Fruit fly (Drosophila melanogaster): ENCODE data around the gene AIF.

Gene AIF

dm6 chr2L:2178810-2179143 is 27.2 kb downstream of the AIF start:
- peak; percentile 75 for TF ChIP-seq grau (tag; optimal IDR thresholded peaks at IDR 0.05)
- peak; percentile 3 for TF ChIP-seq Oli (tag; optimal IDR thresholded peaks at IDR 0.05)
- no peak for TF ChIP-seq disco-r (GFP tag; optimal IDR thresholded peaks at IDR 0.05)
- TF ChIP-seq Camta (GFP tag; optimal IDR thresholded peaks at IDR 0.05): no peak
- TF ChIP-seq Bgb (GFP tag; IDR thresholded peaks at IDR 0.05; ENCODE audit: partially characterized antibody): 0 out of 2 replicates have a peak, but pooled peaks have one; percentile 5
- TF ChIP-seq CG9437 (GFP tag; optimal IDR thresholded peaks at IDR 0.05): no peak
- no peak for TF ChIP-seq Myb (GFP tag; optimal IDR thresholded peaks at IDR 0.05)
- TF ChIP-seq grn (GFP tag; optimal IDR thresholded peaks at IDR 0.05): peak; percentile 50
- no peak for TF ChIP-seq CG13894 (tag; optimal IDR thresholded peaks at IDR 0.05)
- TF ChIP-seq Ada2b (GFP tag; IDR thresholded peaks at IDR 0.05): peak; percentile 21; the same call in 1 of the 2 replicates
- peak in 1 of 2 experiments; percentile 23 for TF ChIP-seq eve (GFP tag; optimal IDR thresholded peaks at IDR 0.05)
- TF ChIP-seq wdn (GFP tag; IDR thresholded peaks at IDR 0.05): peak; percentile 46; the same call in 1 of the 2 replicates
- TF ChIP-seq CG6272 (GFP tag; IDR thresholded peaks at IDR 0.05): no peak
- TF ChIP-seq Dp (GFP tag; optimal IDR thresholded peaks at IDR 0.05): no peak
- TF ChIP-seq CG14014 (GFP tag; IDR thresholded peaks at IDR 0.05): 0 out of 2 replicates have a peak, but pooled peaks have one; percentile 4
- no peak; the same call in 1 of the 2 replicates for TF ChIP-seq NFAT (GFP tag; IDR thresholded peaks at IDR 0.05)
- TF ChIP-seq Trl (optimal IDR thresholded peaks at IDR 0.05): peak; percentile 82 to 85
- TF ChIP-seq Trl (GFP tag; optimal IDR thresholded peaks at IDR 0.05): no peak
- peak; percentile 4 for TF ChIP-seq CG30403 (GFP tag; optimal IDR thresholded peaks at IDR 0.05)
- no peak for TF ChIP-seq MBD-R2 (GFP tag; IDR thresholded peaks at IDR 0.05)
- TF ChIP-seq Bdp1 (GFP tag; optimal IDR thresholded peaks at IDR 0.05): no peak
- 0 out of 2 replicates have a peak, but pooled peaks have one; percentile 20 for TF ChIP-seq CG5953 (GFP tag; IDR thresholded peaks at IDR 0.05)
- TF ChIP-seq CG9215 (GFP tag; IDR thresholded peaks at IDR 0.05): no peak
- TF ChIP-seq CG13775 (GFP tag; optimal IDR thresholded peaks at IDR 0.05): no peak
- TF ChIP-seq yki (optimal IDR thresholded peaks at IDR 0.05): peak; percentile 15
- TF ChIP-seq CG2120 (GFP tag; optimal IDR thresholded peaks at IDR 0.05): peak; percentile 18

- no peak for TF ChIP-seq CG34224 (GFP tag; IDR thresholded peaks at IDR 0.05; ENCODE audit: partially characterized antibody)
- peak; percentile 52 for TF ChIP-seq CG32767 (GFP tag; IDR thresholded peaks at IDR 0.05)
- TF ChIP-seq kni (GFP tag; optimal IDR thresholded peaks at IDR 0.05): no peak
- TF ChIP-seq CkIIα-i1 (GFP tag; IDR thresholded peaks at IDR 0.05): no peak
- TF ChIP-seq tap (tag; optimal IDR thresholded peaks at IDR 0.05): peak; percentile 74
- peak; percentile 33 for TF ChIP-seq gcm2 (GFP tag; optimal IDR thresholded peaks at IDR 0.05)
- peak; percentile 35 for TF ChIP-seq Dad (GFP tag; optimal IDR thresholded peaks at IDR 0.05)
- TF ChIP-seq MTF-1 (GFP tag; optimal IDR thresholded peaks at IDR 0.05; ENCODE audit: borderline replicate concordance): no peak
- peak; percentile 63; the same call in 1 of the 2 replicates for TF ChIP-seq CG14441 (GFP tag; IDR thresholded peaks at IDR 0.05)
- TF ChIP-seq abd-A (tag; optimal IDR thresholded peaks at IDR 0.05): peak; percentile 75
- peak; percentile 54 for TF ChIP-seq trh (GFP tag; optimal IDR thresholded peaks at IDR 0.05)
- peak; percentile 60 for TF ChIP-seq nau (GFP tag; optimal IDR thresholded peaks at IDR 0.05)
- peak; percentile 58 for TF ChIP-seq CG6689 (GFP tag; IDR thresholded peaks at IDR 0.05)
- peak; percentile 54 for TF ChIP-seq CG6813 (GFP tag; optimal IDR thresholded peaks at IDR 0.05)
- TF ChIP-seq PHDP (tag; optimal IDR thresholded peaks at IDR 0.05): peak; percentile 73
- no peak for TF ChIP-seq CG12104 (GFP tag; optimal IDR thresholded peaks at IDR 0.05)
- peak; percentile 58; the same call in 1 of the 2 replicates for TF ChIP-seq bowl (GFP tag; IDR thresholded peaks at IDR 0.05)
- no peak for TF ChIP-seq ac (GFP tag; optimal IDR thresholded peaks at IDR 0.05)
- TF ChIP-seq CG10565 (GFP tag; optimal IDR thresholded peaks at IDR 0.05): no peak
- TF ChIP-seq CG8944 (GFP tag; optimal IDR thresholded peaks at IDR 0.05): peak; percentile 65
- peak; percentile 74 for TF ChIP-seq NfI (GFP tag; optimal IDR thresholded peaks at IDR 0.05)
- TF ChIP-seq CG15514 (GFP tag; optimal IDR thresholded peaks at IDR 0.05): peak; percentile 39
- peak; percentile 58 for TF ChIP-seq CG13296 (GFP tag; optimal IDR thresholded peaks at IDR 0.05)
- no peak for TF ChIP-seq corto (GFP tag; optimal IDR thresholded peaks at IDR 0.05)
- peak; percentile 29 for TF ChIP-seq CG15011 (GFP tag; optimal IDR thresholded peaks at IDR 0.05)
- peak; percentile 22 for TF ChIP-seq CG6683 (GFP tag; optimal IDR thresholded peaks at IDR 0.05)
- peak; percentile 80 for TF ChIP-seq maf-S (GFP tag; optimal IDR thresholded peaks at IDR 0.05)
Observed at dm6 chr2L:2179366-2179765, 27.8 kb downstream of the AIF start.
